Worm (Caenorhabditis elegans): ENCODE data around the gene dac-1.

dac-1 gene

ce11 chrIII:815845-816244 is at the start of gene dac-1:
Gene dac-1 (plus strand): TSS chrIII:816145.
- TF ChIP-seq ztf-23 (GFP tag; IDR thresholded peaks at IDR 0.05): no peak
- no peak for TF ChIP-seq cog-1 (tag; optimal IDR thresholded peaks at IDR 0.05)
- no peak for TF ChIP-seq tab-1 (GFP tag; IDR thresholded peaks at IDR 0.05)
- TF ChIP-seq T22C8.4 (GFP tag; IDR thresholded peaks at IDR 0.05): no peak
- no peak for TF ChIP-seq med-1 (GFP tag; optimal IDR thresholded peaks at IDR 0.05; ENCODE audit: insufficient read depth)
- TF ChIP-seq ref-1 (GFP tag; conservative IDR thresholded peaks at IDR 0.05): no peak
- no peak for TF ChIP-seq klf-2 (GFP tag; conservative IDR thresholded peaks at IDR 0.05)
- no peak for TF ChIP-seq ztf-29 (GFP tag; IDR thresholded peaks at IDR 0.05)
- TF ChIP-seq flt-1 (GFP tag; IDR thresholded peaks at IDR 0.05): no peak

ce11 chrIII:768528-768927 is 47.4 kb upstream of the dac-1 start:
- TF ChIP-seq T22C8.4 (GFP tag; IDR thresholded peaks at IDR 0.05) (no peak), ref-1 (GFP tag; conservative IDR thresholded peaks at IDR 0.05) (no peak), flt-1 (GFP tag; IDR thresholded peaks at IDR 0.05) (no peak), ztf-23 (GFP tag; IDR thresholded peaks at IDR 0.05) (no peak), klf-2 (GFP tag; conservative IDR thresholded peaks at IDR 0.05) (no peak), med-1 (GFP tag; optimal IDR thresholded peaks at IDR 0.05; ENCODE audit: insufficient read depth) (no peak), ztf-29 (GFP tag; IDR thresholded peaks at IDR 0.05) (no peak), cog-1 (tag; optimal IDR thresholded peaks at IDR 0.05) (no peak), tab-1 (GFP tag; IDR thresholded peaks at IDR 0.05) (no peak)

- no peak for TF ChIP-seq ref-1 (GFP tag; conservative IDR thresholded peaks at IDR 0.05)
- no peak for TF ChIP-seq klf-2 (GFP tag; conservative IDR thresholded peaks at IDR 0.05)
- no peak for TF ChIP-seq tab-1 (GFP tag; IDR thresholded peaks at IDR 0.05)
- TF ChIP-seq ztf-23 (GFP tag; IDR thresholded peaks at IDR 0.05): no peak
- TF ChIP-seq cog-1 (tag; optimal IDR thresholded peaks at IDR 0.05): no peak
- no peak for TF ChIP-seq ztf-29 (GFP tag; IDR thresholded peaks at IDR 0.05)
- TF ChIP-seq T22C8.4 (GFP tag; IDR thresholded peaks at IDR 0.05): no peak
- no peak for TF ChIP-seq med-1 (GFP tag; optimal IDR thresholded peaks at IDR 0.05; ENCODE audit: insufficient read depth)
- no peak for TF ChIP-seq flt-1 (GFP tag; IDR thresholded peaks at IDR 0.05)
Observed at ce11 chrIII:770958-771357, 45.0 kb upstream of the dac-1 start, which contains the start of gene tpst-2. Gene tpst-2 (plus strand): TSS chrIII:771258.

ce11 chrIII:772675-773074 is 43.3 kb upstream of the dac-1 start:
- TF ChIP-seq klf-2 (GFP tag; conservative IDR thresholded peaks at IDR 0.05) (no peak), T22C8.4 (GFP tag; IDR thresholded peaks at IDR 0.05) (no peak), ref-1 (GFP tag; conservative IDR thresholded peaks at IDR 0.05) (no peak), med-1 (GFP tag; optimal IDR thresholded peaks at IDR 0.05; ENCODE audit: insufficient read depth) (no peak), flt-1 (GFP tag; IDR thresholded peaks at IDR 0.05) (no peak), tab-1 (GFP tag; IDR thresholded peaks at IDR 0.05) (no peak), ztf-23 (GFP tag; IDR thresholded peaks at IDR 0.05) (no peak), ztf-29 (GFP tag; IDR thresholded peaks at IDR 0.05) (no peak), cog-1 (tag; optimal IDR thresholded peaks at IDR 0.05) (no peak)

- no peak for TF ChIP-seq flt-1 (GFP tag; IDR thresholded peaks at IDR 0.05)
- no peak for TF ChIP-seq T22C8.4 (GFP tag; IDR thresholded peaks at IDR 0.05)
Observed at ce11 chrIII:773114-773513, 42.8 kb upstream of the dac-1 start, which contains the start of gene cyn-6. Gene cyn-6 (plus strand): TSS chrIII:773414.

ce11 chrIII:775443-775842 is 40.5 kb upstream of the dac-1 start:
- TF ChIP-seq flt-1 (GFP tag; IDR thresholded peaks at IDR 0.05) (no peak), med-1 (GFP tag; optimal IDR thresholded peaks at IDR 0.05; ENCODE audit: insufficient read depth) (no peak)

- TF ChIP-seq ztf-29 (GFP tag; IDR thresholded peaks at IDR 0.05) (no peak), cog-1 (tag; optimal IDR thresholded peaks at IDR 0.05) (no peak), flt-1 (GFP tag; IDR thresholded peaks at IDR 0.05) (no peak), tab-1 (GFP tag; IDR thresholded peaks at IDR 0.05) (no peak), klf-2 (GFP tag; conservative IDR thresholded peaks at IDR 0.05) (no peak), ref-1 (GFP tag; conservative IDR thresholded peaks at IDR 0.05) (no peak), T22C8.4 (GFP tag; IDR thresholded peaks at IDR 0.05) (no peak), med-1 (GFP tag; optimal IDR thresholded peaks at IDR 0.05; ENCODE audit: insufficient read depth) (no peak), ztf-23 (GFP tag; IDR thresholded peaks at IDR 0.05) (no peak)
Observed at ce11 chrIII:778771-779170, 37.2 kb upstream of the dac-1 start, which contains the start of gene alh-11. Gene alh-11 (minus strand): TSS chrIII:778871.

- TF ChIP-seq flt-1 (GFP tag; IDR thresholded peaks at IDR 0.05) (no peak), med-1 (GFP tag; optimal IDR thresholded peaks at IDR 0.05; ENCODE audit: insufficient read depth) (no peak), ztf-29 (GFP tag; IDR thresholded peaks at IDR 0.05) (no peak), cog-1 (tag; optimal IDR thresholded peaks at IDR 0.05) (no peak), klf-2 (GFP tag; conservative IDR thresholded peaks at IDR 0.05) (no peak)
Observed at ce11 chrIII:782503-782902, 33.4 kb upstream of the dac-1 start.

- peak; percentile 33 for TF ChIP-seq cog-1 (tag; optimal IDR thresholded peaks at IDR 0.05)
- 0 out of 2 replicates have a peak, but pooled peaks have one; percentile 55 for TF ChIP-seq ztf-23 (GFP tag; IDR thresholded peaks at IDR 0.05)
- no peak for TF ChIP-seq med-1 (GFP tag; optimal IDR thresholded peaks at IDR 0.05; ENCODE audit: insufficient read depth)
- no peak; the same call in 1 of the 2 replicates for TF ChIP-seq T22C8.4 (GFP tag; IDR thresholded peaks at IDR 0.05)
Observed at ce11 chrIII:783254-783753, 32.6 kb upstream of the dac-1 start, which contains the start of the genes dagl-2 and ppm-1.G. Gene dagl-2 (minus strand): TSS chrIII:783305. Gene ppm-1.G (plus strand): TSS chrIII:783703.

- TF ChIP-seq klf-2 (GFP tag; conservative IDR thresholded peaks at IDR 0.05): no peak
- TF ChIP-seq ztf-23 (GFP tag; IDR thresholded peaks at IDR 0.05): no peak
- no peak for TF ChIP-seq med-1 (GFP tag; optimal IDR thresholded peaks at IDR 0.05; ENCODE audit: insufficient read depth)
- no peak for TF ChIP-seq T22C8.4 (GFP tag; IDR thresholded peaks at IDR 0.05)
- TF ChIP-seq ztf-29 (GFP tag; IDR thresholded peaks at IDR 0.05): no peak
- TF ChIP-seq flt-1 (GFP tag; IDR thresholded peaks at IDR 0.05): no peak
- no peak for TF ChIP-seq ref-1 (GFP tag; conservative IDR thresholded peaks at IDR 0.05)
Observed at ce11 chrIII:789604-790003, 26.3 kb upstream of the dac-1 start.
